Worm (Caenorhabditis elegans): ENCODE measurements around the gene W06D11.2.

Gene W06D11.2

ce11 chrX:12284161-12284560 is 12.4 kb downstream of the W06D11.2 start:
- TF ChIP-seq Y56A3A.18 (GFP tag; IDR thresholded peaks at IDR 0.05) (no peak), tbp1 (GFP tag; optimal IDR thresholded peaks at IDR 0.05) (no peak), ceh-27 (GFP tag; optimal IDR thresholded peaks at IDR 0.05) (no peak), lin-26 (GFP tag; IDR thresholded peaks at IDR 0.05) (no peak)

ce11 chrX:12282911-12283310 is 13.6 kb downstream of the W06D11.2 start, which contains the start of gene C04B4.2:
TSS of gene C04B4.2 (plus strand) at chrX:12283281.
- peak; percentile 54; the same call in 1 of the 2 replicates for TF ChIP-seq egrh-3 (GFP tag; IDR thresholded peaks at IDR 0.05)
- TF ChIP-seq ama-1 (optimal IDR thresholded peaks at IDR 0.05): no peak
- no peak for TF ChIP-seq ama-1 (GFP tag; optimal IDR thresholded peaks at IDR 0.05)
- TF ChIP-seq aptf-2 (GFP tag; conservative IDR thresholded peaks at IDR 0.05): peak; percentile 49; the same call in 1 of the 2 replicates
- peak; percentile 78 for TF ChIP-seq efl-1 (GFP tag; optimal IDR thresholded peaks at IDR 0.05)
- peak; percentile 26 for TF ChIP-seq dpl-1 (GFP tag; optimal IDR thresholded peaks at IDR 0.05)
- no peak for TF ChIP-seq mel-28 (tag; optimal IDR thresholded peaks at IDR 0.05; ENCODE audit: borderline replicate concordance)
- peak; percentile 5; the same call in 1 of the 2 replicates for TF ChIP-seq dox-1 (GFP tag; IDR thresholded peaks at IDR 0.05)
- peak; percentile 43; the same call in 1 of the 2 replicates for TF ChIP-seq hmg-1.2 (GFP tag; IDR thresholded peaks at IDR 0.05)
- no peak for TF ChIP-seq rec-8 (tag; optimal IDR thresholded peaks at IDR 0.05)
- TF ChIP-seq snpc-4 (GFP tag; optimal IDR thresholded peaks at IDR 0.05): no peak
- TF ChIP-seq snpc-4 (tag; optimal IDR thresholded peaks at IDR 0.05): no peak
- TF ChIP-seq madf-8 (GFP tag; conservative IDR thresholded peaks at IDR 0.05): peak; percentile 64
- peak; percentile 83 for TF ChIP-seq madf-6 (GFP tag; IDR thresholded peaks at IDR 0.05)
- TF ChIP-seq xnd-1 (tag; optimal IDR thresholded peaks at IDR 0.05): peak; percentile 51
- no peak for TF ChIP-seq Y53G8AR.9 (GFP tag; conservative IDR thresholded peaks at IDR 0.05)

ce11 chrX:12280477-12280876 is 16.1 kb downstream of the W06D11.2 start, which contains the start of gene C04B4.1:
TSS of gene C04B4.1 (plus strand) at chrX:12280777.
- no peak for TF ChIP-seq lin-40 (tag; optimal IDR thresholded peaks at IDR 0.05)
- no peak for TF ChIP-seq lsy-27 (tag; optimal IDR thresholded peaks at IDR 0.05; ENCODE audit: borderline replicate concordance, insufficient read depth)

ce11 chrX:12275577-12275976 is 21.0 kb downstream of the W06D11.2 start, which contains the start of gene C04B4.6:
TSS of gene C04B4.6 (minus strand) at chrX:12275677.
- TF ChIP-seq F23B12.7 (tag; optimal IDR thresholded peaks at IDR 0.05; ENCODE audit: insufficient read depth): no peak
- TF ChIP-seq lsl-1 (GFP tag; optimal IDR thresholded peaks at IDR 0.05): no peak
- no peak for TF ChIP-seq cebp-2 (GFP tag; IDR thresholded peaks at IDR 0.05)
- no peak for TF ChIP-seq lin-40 (tag; optimal IDR thresholded peaks at IDR 0.05)
- TF ChIP-seq let-526 (GFP tag; IDR thresholded peaks at IDR 0.05): no peak
- no peak for TF ChIP-seq nhr-179 (tag; optimal IDR thresholded peaks at IDR 0.05)
- no peak for TF ChIP-seq let-607 (tag; optimal IDR thresholded peaks at IDR 0.05)
- no peak for TF ChIP-seq unc-130 (GFP tag; optimal IDR thresholded peaks at IDR 0.05)

ce11 chrX:12273870-12274269 is 22.7 kb downstream of the W06D11.2 start, which contains the start of gene H19J13.2:
TSS of gene H19J13.2 (minus strand) at chrX:12273970.
- TF ChIP-seq ceh-27 (GFP tag; optimal IDR thresholded peaks at IDR 0.05) (no peak), ama-1 (optimal IDR thresholded peaks at IDR 0.05) (no peak), ama-1 (GFP tag; optimal IDR thresholded peaks at IDR 0.05) (no peak), sdz-38 (tag; optimal IDR thresholded peaks at IDR 0.05) (no peak), nfyb-1 (GFP tag; IDR thresholded peaks at IDR 0.05) (no peak), nhr-80 (tag; optimal IDR thresholded peaks at IDR 0.05) (no peak), efl-1 (GFP tag; optimal IDR thresholded peaks at IDR 0.05) (no peak), sea-2 (GFP tag; IDR thresholded peaks at IDR 0.05) (no peak), F22D6.2 (tag; optimal IDR thresholded peaks at IDR 0.05) (no peak), hsf-1 (GFP tag; IDR thresholded peaks at IDR 0.05) (no peak), bed-2 (GFP tag; IDR thresholded peaks at IDR 0.05) (no peak), fkh-3 (tag; optimal IDR thresholded peaks at IDR 0.05) (no peak), hmg-20 (GFP tag; IDR thresholded peaks at IDR 0.05) (no peak), let-526 (GFP tag; IDR thresholded peaks at IDR 0.05) (no peak), Y53F4B.3 (GFP tag; IDR thresholded peaks at IDR 0.05) (no peak)

All from whole organism, young adult.